Worm (Caenorhabditis elegans) whole organism, L4 larva: Measurements from ENCODE around the gene eral-1.

Experiments used
- F26F4.8 ChIP-seq: fragments of 200-800 bp; sonication (Bioruptor generic); conservative IDR thresholded peaks from 2 replicates; pipeline ENCODE4 v1.3.6; 2022; ENCODE audit warnings: missing genetic modification characterization, missing compliant biosample characterization
- F49E8.2 ChIP-seq: sonication (generic microtip); optimal IDR thresholded peaks from 2 replicates; lab custom pipeline; 2016; ENCODE audit warnings: missing compliant biosample characterization, mild to moderate bottlenecking, missing genetic modification characterization, borderline replicate concordance
- R02D3.7 ChIP-seq: fragments of 150-350 bp; sonication (generic microtip); optimal IDR thresholded peaks from 3 replicates; lab custom pipeline; 2014; ENCODE audit warnings: missing biosample characterization, missing genetic modification characterization
- T20F7.1 ChIP-seq: fragments of 200-800 bp; sonication (Bioruptor generic); optimal IDR thresholded peaks from 2 replicates; lab custom pipeline; 2018; ENCODE audit warnings: mild to moderate bottlenecking, missing genetic modification characterization, missing compliant biosample characterization
- Y5F2A.4 ChIP-seq: fragments of 200-800 bp; sonication (Bioruptor generic); optimal IDR thresholded peaks from 2 replicates; lab custom pipeline; 2018; ENCODE audit warnings: mild to moderate bottlenecking, missing genetic modification characterization, missing compliant biosample characterization
- aha-1 ChIP-seq: fragments of 150-350 bp; peaks from one replicate; lab custom pipeline; 2014; ENCODE audit warnings: missing biosample characterization, missing genetic modification characterization
- aly-2 ChIP-seq: sonication (generic microtip); optimal IDR thresholded peaks from 2 replicates; lab custom pipeline; 2018; ENCODE audit warnings: missing biosample characterization, missing genetic modification characterization
- ces-1 ChIP-seq: fragments of 150-350 bp; sonication (generic microtip); optimal IDR thresholded peaks from 4 replicates; lab custom pipeline; 2014; ENCODE audit warnings: missing biosample characterization, missing genetic modification reagents, missing genetic modification characterization
- ctbp-1 ChIP-seq: fragments of 200-800 bp; sonication (Bioruptor generic); IDR thresholded peaks from 2 replicates; pipeline ENCODE4 v1.3.6; 2022; ENCODE audit warnings: missing genetic modification reagents, missing genetic modification characterization, missing compliant biosample characterization
- daf-16 ChIP-seq, 3 experiments: sonication (generic microtip); optimal IDR thresholded peaks; 2 replicates each; lab custom pipeline; 2016 to 2017; ENCODE audit warnings: missing genetic modification characterization in 3 of 3, missing genetic modification reagents in 3 of 3, mild to moderate bottlenecking in 2 of 3, missing compliant biosample characterization in 2 of 3, missing biosample characterization in 1 of 3, moderate library complexity in 1 of 3
- dmd-6 ChIP-seq: fragments of 200-800 bp; sonication (Bioruptor generic); IDR thresholded peaks from 2 replicates; pipeline ENCODE4 v1.3.6; 2022; ENCODE audit warnings: missing genetic modification reagents, missing genetic modification characterization, missing compliant biosample characterization
- dmd-9 ChIP-seq: fragments of 200-800 bp; sonication (Bioruptor generic); IDR thresholded peaks from 2 replicates; pipeline ENCODE4 v1.3.6; 2022; ENCODE audit warnings: missing genetic modification reagents, missing genetic modification characterization, missing compliant biosample characterization
- dpl-1 ChIP-seq: fragments of 150-350 bp; optimal IDR thresholded peaks from 2 replicates; lab custom pipeline; 2014; ENCODE audit warnings: missing biosample characterization, missing genetic modification reagents, missing genetic modification characterization
- dve-1 ChIP-seq: sonication (generic microtip); optimal IDR thresholded peaks from 2 replicates; lab custom pipeline; 2017; ENCODE audit warnings: antibody characterized with exemption, mild to moderate bottlenecking, missing genetic modification characterization, missing compliant biosample characterization; ENCODE audit not compliant: insufficient read depth
- fkh-10 ChIP-seq: fragments of 150-350 bp; optimal IDR thresholded peaks from 2 replicates; lab custom pipeline; 2014; ENCODE audit warnings: missing biosample characterization, missing genetic modification reagents, missing genetic modification characterization
- fos-1 ChIP-seq: fragments of 150-350 bp; optimal IDR thresholded peaks from 2 replicates; lab custom pipeline; 2014; ENCODE audit warnings: missing biosample characterization, missing genetic modification characterization
- hif-1 ChIP-seq, 2 experiments: sonication (generic microtip); optimal IDR thresholded peaks; 2 replicates each; lab custom pipeline; 2016 to 2017; ENCODE audit warnings: missing compliant biosample characterization in 2 of 2, missing genetic modification characterization in 2 of 2, missing genetic modification reagents in 2 of 2, missing genotype in 2 of 2, mild to moderate bottlenecking in 1 of 2
- hlh-11 ChIP-seq: fragments of 200-800 bp; sonication (Bioruptor generic); optimal IDR thresholded peaks from 2 replicates; lab custom pipeline; 2018; ENCODE audit warnings: mild to moderate bottlenecking, missing genetic modification characterization, missing compliant biosample characterization
- hlh-30 ChIP-seq: sonication (generic microtip); optimal IDR thresholded peaks from 2 replicates; lab custom pipeline; 2017; ENCODE audit warnings: antibody characterized with exemption, mild to moderate bottlenecking, missing genetic modification characterization, missing compliant biosample characterization; ENCODE audit not compliant: insufficient read depth
- hmg-1.1 ChIP-seq: fragments of 200-800 bp; sonication (Bioruptor generic); IDR thresholded peaks from 2 replicates; pipeline ENCODE4 v1.3.6; 2022; ENCODE audit warnings: missing genetic modification reagents, missing genetic modification characterization, missing compliant biosample characterization
- lin-1 ChIP-seq: fragments of 200-800 bp; sonication (Bioruptor generic); IDR thresholded peaks from 2 replicates; pipeline ENCODE4 v1.3.6; 2022; ENCODE audit warnings: missing genetic modification reagents, missing genetic modification characterization, missing compliant biosample characterization
- lin-15B ChIP-seq: fragments of 150-350 bp; sonication (generic microtip); optimal IDR thresholded peaks from 3 replicates; lab custom pipeline; 2014; ENCODE audit warnings: missing biosample characterization, missing genetic modification characterization
- lin-29 ChIP-seq: fragments of 200-800 bp; sonication (Bioruptor generic); IDR thresholded peaks from 2 replicates; pipeline ENCODE4 v1.3.6; 2022; ENCODE audit warnings: missing genetic modification reagents, missing genetic modification characterization, missing compliant biosample characterization
- lir-3 ChIP-seq: sonication (generic microtip); optimal IDR thresholded peaks from 2 replicates; lab custom pipeline; 2016; ENCODE audit warnings: mild to moderate bottlenecking, missing genetic modification characterization, missing compliant biosample characterization
- lsy-2 ChIP-seq, 2 experiments: fragments of 150-350 bp in 1 of 2; sonication (generic microtip) in 1 of 2; optimal IDR thresholded peaks; 2 replicates each; lab custom pipeline; 2014 to 2017; ENCODE audit warnings: missing biosample characterization in 2 of 2, missing genetic modification characterization in 2 of 2
- mdl-1 ChIP-seq, 2 experiments: fragments of 150-350 bp in 1 of 2; sonication (generic microtip) in 1 of 2; optimal IDR thresholded peaks; 2 replicates each; lab custom pipeline; 2014 to 2017; ENCODE audit warnings: missing biosample characterization in 2 of 2, missing genetic modification characterization in 2 of 2
- mdt-29 ChIP-seq: fragments of 200-800 bp; sonication (Bioruptor generic); IDR thresholded peaks from 2 replicates; pipeline ENCODE4 v1.3.6; 2022; ENCODE audit warnings: missing genetic modification reagents, missing genetic modification characterization, missing compliant biosample characterization
- mes-2 ChIP-seq: sonication (generic microtip); optimal IDR thresholded peaks from 2 replicates; lab custom pipeline; 2016; ENCODE audit warnings: missing genotype, mild to moderate bottlenecking, missing genetic modification characterization, missing compliant biosample characterization; ENCODE audit not compliant: poor library complexity, severe bottlenecking
- mxl-2 ChIP-seq: fragments of 200-800 bp; sonication (Bioruptor generic); conservative IDR thresholded peaks from 2 replicates; pipeline ENCODE4 v1.3.6; 2022; ENCODE audit warnings: missing genetic modification reagents, missing genetic modification characterization, missing compliant biosample characterization
- mxl-3 ChIP-seq: fragments of 200-800 bp; sonication (Bioruptor generic); optimal IDR thresholded peaks from 2 replicates; lab custom pipeline; 2018; ENCODE audit warnings: mild to moderate bottlenecking, missing genetic modification characterization, missing compliant biosample characterization
- nhr-11 ChIP-seq: fragments of 150-350 bp; optimal IDR thresholded peaks from 2 replicates; lab custom pipeline; 2014; ENCODE audit warnings: missing biosample characterization, missing genetic modification characterization
- nhr-111 ChIP-seq: fragments of 200-800 bp; sonication (Bioruptor generic); optimal IDR thresholded peaks from 2 replicates; lab custom pipeline; 2018; ENCODE audit warnings: mild to moderate bottlenecking, missing genetic modification characterization, missing compliant biosample characterization
- nhr-237 ChIP-seq: sonication (generic microtip); optimal IDR thresholded peaks from 2 replicates; lab custom pipeline; 2017; ENCODE audit warnings: missing biosample characterization, missing genetic modification characterization
- nhr-28 ChIP-seq: fragments of 150-350 bp; optimal IDR thresholded peaks from 2 replicates; lab custom pipeline; 2014; ENCODE audit warnings: missing biosample characterization, missing genetic modification characterization
- nhr-76 ChIP-seq: fragments of 150-350 bp; optimal IDR thresholded peaks from 2 replicates; lab custom pipeline; 2014; ENCODE audit warnings: missing biosample characterization, missing genetic modification characterization
- php-3 ChIP-seq: fragments of 200-800 bp; sonication (Bioruptor generic); IDR thresholded peaks from 2 replicates; pipeline ENCODE4 v1.3.6; 2022; ENCODE audit warnings: missing genetic modification reagents, missing genetic modification characterization, missing compliant biosample characterization
- sdz-12 ChIP-seq: fragments of 200-800 bp; sonication (Bioruptor generic); optimal IDR thresholded peaks from 2 replicates; lab custom pipeline; 2018; ENCODE audit warnings: mild to moderate bottlenecking, missing genetic modification characterization, missing compliant biosample characterization
- snpc-4 ChIP-seq: fragments of 150-350 bp; optimal IDR thresholded peaks from 2 replicates; lab custom pipeline; 2014; ENCODE audit warnings: missing biosample characterization, missing genetic modification characterization
- unc-62 ChIP-seq, 3 experiments: fragments of 150-350 bp in 1 of 3; sonication (generic microtip); optimal IDR thresholded peaks in 2 of 3; peaks in 1 of 3; 1 replicate in 1 of 3; 2 replicates in 2 of 3; lab custom pipeline; 2014 to 2017; ENCODE audit warnings: missing biosample characterization in 3 of 3, missing genetic modification characterization in 3 of 3, missing genetic modification reagents in 3 of 3, missing genotype in 1 of 3
- zfp-2 ChIP-seq: sonication (generic microtip); optimal IDR thresholded peaks from 2 replicates; lab custom pipeline; 2016; ENCODE audit warnings: mild to moderate bottlenecking, missing genetic modification characterization, missing compliant biosample characterization
- zip-11 ChIP-seq: fragments of 200-800 bp; sonication (Bioruptor generic); IDR thresholded peaks from 2 replicates; pipeline ENCODE4 v1.3.6; 2022; ENCODE audit warnings: missing genetic modification characterization, missing compliant biosample characterization
- ztf-11 ChIP-seq: fragments of 150-350 bp; optimal IDR thresholded peaks from 2 replicates; lab custom pipeline; 2014; ENCODE audit warnings: missing biosample characterization, missing genetic modification characterization

The eral-1 gene

DNA sequence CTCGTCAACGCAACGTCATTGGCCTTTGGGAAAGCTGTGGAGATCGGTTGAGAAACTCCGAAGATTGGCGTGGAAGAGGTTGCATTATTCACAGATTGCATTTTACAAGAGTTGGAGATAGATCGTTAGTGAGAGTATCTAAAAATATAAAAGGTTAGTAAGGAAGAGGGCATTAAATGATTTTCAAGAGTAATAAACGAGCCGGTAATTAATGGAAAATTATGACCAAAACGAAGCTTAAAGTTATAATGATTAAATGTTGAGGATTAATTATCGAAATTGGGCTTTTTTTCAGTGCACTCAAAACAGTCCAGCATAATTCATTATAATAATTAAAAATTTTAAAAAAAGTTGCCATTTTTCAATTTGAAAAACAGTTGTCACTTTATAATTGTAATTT lies 19.7 kb upstream of the eral-1 start, which contains the start of gene pap-2:
Gene pap-2, minus strand, starts transcription at position 101 of the 400 bp plus-strand sequence.
- TF ChIP-seq lin-1 (GFP tag; lab: Robert Waterston, UW) (no peak), snpc-4 (tag; lab: Kevin White, UChicago) (no peak), nhr-111 (GFP tag; lab: Kevin White, UChicago) (no peak), aly-2 (no peak), lin-15B (tag; lab: Kevin White, UChicago) (no peak), nhr-76 (no peak)

DNA sequence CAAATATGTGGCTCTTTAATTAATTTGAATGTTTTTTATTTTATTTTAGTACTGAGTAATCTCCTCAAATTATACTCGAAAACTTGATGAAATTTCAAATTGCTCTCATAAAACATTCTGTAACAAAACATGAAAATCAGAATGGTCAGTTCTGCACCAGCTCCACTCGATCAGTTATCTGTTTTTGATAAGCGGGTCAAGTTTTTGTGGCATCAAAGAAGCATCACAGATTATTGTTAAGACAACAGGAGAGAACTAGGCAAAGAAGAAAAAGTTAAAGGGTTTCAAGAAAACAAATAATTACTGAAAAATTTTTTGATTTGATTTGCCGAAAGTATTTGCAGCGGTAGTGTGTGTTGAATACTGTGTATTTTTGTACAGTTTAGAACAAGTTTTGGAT lies 17.6 kb upstream of the eral-1 start:
- TF ChIP-seq lin-15B (tag; lab: Kevin White, UChicago) (no peak), daf-16 (GFP tag; optimal IDR thresholded peaks at IDR 0.05; lab: Kevin White, UChicago) (no peak), daf-16 (tag; optimal IDR thresholded peaks at IDR 0.05; lab: Kevin White, UChicago) (peak; percentile 70), nhr-28 (tag; lab: Kevin White, UChicago) (peak; percentile 42), dmd-6 (peak; percentile 15; the same call in 1 of the 2 replicates), T20F7.1 (no peak), zfp-2 (no peak), mxl-2 (GFP tag; lab: Robert Waterston, UW) (no peak), dve-1 (peak; percentile 69)

DNA sequence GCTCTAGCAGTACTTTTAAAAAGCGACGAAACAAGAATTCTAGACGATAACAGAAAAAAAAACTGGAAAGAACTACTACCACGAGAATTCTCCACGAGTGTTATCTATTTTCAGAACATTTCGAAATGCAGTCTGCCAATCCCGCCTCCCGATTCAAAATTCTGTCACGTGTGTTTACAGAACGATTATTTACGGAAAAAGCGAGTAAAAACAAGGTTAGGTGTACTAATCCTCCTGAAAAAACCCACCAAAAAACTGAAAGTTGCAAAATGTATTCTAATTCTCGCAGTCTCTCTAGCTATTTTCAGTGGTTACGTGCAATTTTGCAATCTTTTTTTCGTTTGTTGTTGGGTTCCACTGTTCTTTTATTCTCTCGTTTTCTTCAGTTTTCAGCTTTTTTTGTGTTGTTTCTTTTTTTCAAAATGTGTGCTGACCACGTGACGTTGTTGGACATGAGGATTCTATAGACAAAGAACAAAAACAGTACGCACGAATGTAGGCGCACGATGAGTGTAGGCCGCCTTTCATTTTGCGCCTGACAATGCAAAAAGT lies 17.0 kb upstream of the eral-1 start:
- peak; percentile 36 for TF ChIP-seq dmd-6
- TF ChIP-seq T20F7.1: peak; percentile 2
- TF ChIP-seq hlh-30 (tag; lab: Kevin White, UChicago): peak; percentile 36
- TF ChIP-seq hmg-1.1 (GFP tag; lab: Robert Waterston, UW): no peak
- TF ChIP-seq mdl-1 (tag; optimal IDR thresholded peaks at IDR 0.05; lab: Kevin White, UChicago): peak in 1 of 2 experiments; percentile 77
- no peak for TF ChIP-seq fkh-10 (GFP tag; lab: Kevin White, UChicago)
- peak; percentile 59 for TF ChIP-seq nhr-11 (tag; lab: Kevin White, UChicago)
- no peak for TF ChIP-seq F26F4.8
- TF ChIP-seq daf-16 (GFP tag; optimal IDR thresholded peaks at IDR 0.05; lab: Kevin White, UChicago): no peak
- TF ChIP-seq daf-16 (tag; optimal IDR thresholded peaks at IDR 0.05; lab: Kevin White, UChicago): peak; percentile 63
- TF ChIP-seq nhr-237: no peak
- TF ChIP-seq ces-1 (GFP tag; lab: Kevin White, UChicago): no peak
- TF ChIP-seq dve-1: peak; percentile 67
- peak; percentile 94 for TF ChIP-seq aha-1 (tag; lab: Kevin White, UChicago)
- TF ChIP-seq hlh-11 (tag; lab: Kevin White, UChicago): peak; percentile 38
- no peak for TF ChIP-seq php-3 (GFP tag; lab: Robert Waterston, UW)
- peak; percentile 57 to 97 for TF ChIP-seq hif-1 (tag; optimal IDR thresholded peaks at IDR 0.05; lab: Kevin White, UChicago)

DNA sequence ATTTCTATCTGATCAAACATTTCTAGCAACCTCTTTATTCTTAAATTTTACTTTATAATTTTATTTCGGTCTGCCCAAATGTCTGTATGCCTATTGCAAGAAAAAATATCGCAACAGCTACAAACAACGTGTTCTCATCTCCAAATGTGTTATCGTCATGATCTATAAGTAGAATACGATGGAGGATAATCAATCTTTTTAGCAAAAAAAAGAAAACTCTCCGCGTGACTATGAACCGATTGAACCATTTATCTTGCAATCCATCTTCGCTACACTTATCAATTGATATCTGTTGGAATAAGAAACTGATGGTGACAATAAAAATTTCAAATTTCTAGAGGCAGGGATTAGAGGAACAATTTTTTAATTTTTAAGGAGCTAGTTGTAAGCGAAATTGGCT lies 16.4 kb upstream of the eral-1 start:
- TF ChIP-seq lin-29 (GFP tag; lab: Robert Waterston, UW) (no peak), lsy-2 (tag; optimal IDR thresholded peaks at IDR 0.05; lab: Kevin White, UChicago) (no peak), nhr-11 (tag; lab: Kevin White, UChicago) (peak; percentile 42), aly-2 (no peak), ctbp-1 (GFP tag; lab: Robert Waterston, UW) (0 out of 2 replicates have a peak, but pooled peaks have one; percentile 30), nhr-28 (tag; lab: Kevin White, UChicago) (peak; percentile 61), Y5F2A.4 (GFP tag; lab: Kevin White, UChicago) (no peak), hlh-30 (tag; lab: Kevin White, UChicago) (peak; percentile 45), daf-16 (GFP tag; optimal IDR thresholded peaks at IDR 0.05; lab: Kevin White, UChicago) (no peak), daf-16 (tag; optimal IDR thresholded peaks at IDR 0.05; lab: Kevin White, UChicago) (no peak), R02D3.7 (tag; lab: Kevin White, UChicago) (no peak), unc-62 (GFP tag; optimal IDR thresholded peaks at IDR 0.05 in 1 of 2; lab: Kevin White, UChicago) (peak in 1 of 2 experiments; percentile 8), unc-62 (tag; optimal IDR thresholded peaks at IDR 0.05; lab: Kevin White, UChicago) (no peak), zfp-2 (no peak), ztf-11 (no peak), sdz-12 (no peak), lir-3 (tag; lab: Kevin White, UChicago) (no peak), mxl-3 (GFP tag; lab: Kevin White, UChicago) (peak; percentile 44), F49E8.2 (tag; lab: Kevin White, UChicago) (no peak), fos-1 (no peak), zip-11 (GFP tag; lab: Robert Waterston, UW) (no peak), dpl-1 (GFP tag; lab: Kevin White, UChicago) (no peak), mes-2 (tag; lab: Kevin White, UChicago) (no peak), lin-15B (tag; lab: Kevin White, UChicago) (no peak), mdt-29 (GFP tag; lab: Robert Waterston, UW) (no peak), dmd-9 (GFP tag; lab: Robert Waterston, UW) (no peak), mdl-1 (tag; optimal IDR thresholded peaks at IDR 0.05; lab: Kevin White, UChicago) (peak in 1 of 2 experiments; percentile 59)
